Worm (Caenorhabditis elegans) whole organism, young adult: ENCODE results near the gene C18G1.9.

Experiments used
- C17E4.6 ChIP-seq: fragments of 200-800 bp; sonication (Bioruptor generic); IDR thresholded peaks from 2 replicates; pipeline ENCODE4 v1.3.6; 2022; ENCODE audit warnings: missing genetic modification reagents, missing genetic modification characterization, missing compliant biosample characterization
- F33H1.4 ChIP-seq: fragments of 200-800 bp; sonication (Bioruptor generic); IDR thresholded peaks from 2 replicates; pipeline ENCODE4 v1.3.6; 2022; ENCODE audit warnings: missing genetic modification reagents, missing genetic modification characterization, missing compliant biosample characterization
- die-1 ChIP-seq: sonication (generic microtip); optimal IDR thresholded peaks from 2 replicates; lab custom pipeline; 2016; ENCODE audit warnings: missing genotype, mild to moderate bottlenecking, missing genetic modification characterization, missing compliant biosample characterization
- lin-35 ChIP-seq, 3 experiments: fragments of 150-350 bp in 2 of 3; sonication (generic microtip) in 1 of 3; optimal IDR thresholded peaks; 2 replicates each; lab custom pipeline; 2014 to 2018; ENCODE audit warnings: missing biosample characterization in 3 of 3, missing genetic modification characterization in 3 of 3, missing genetic modification reagents in 3 of 3
- lin-40 ChIP-seq: sonication (generic microtip); optimal IDR thresholded peaks from 2 replicates; lab custom pipeline; 2016; ENCODE audit warnings: missing genetic modification characterization, mild to moderate bottlenecking, missing compliant biosample characterization, missing genotype, missing genetic modification reagents
- pha-4 ChIP-seq: fragments of 150-350 bp; sonication (generic microtip); optimal IDR thresholded peaks from 2 replicates; lab custom pipeline; 2014; ENCODE audit warnings: missing biosample characterization, missing genetic modification reagents, missing genetic modification characterization
- ztf-18 ChIP-seq: sonication (generic microtip); optimal IDR thresholded peaks from 2 replicates; lab custom pipeline; 2016; ENCODE audit warnings: missing genotype, mild to moderate bottlenecking, missing genetic modification characterization, missing compliant biosample characterization

DNA sequence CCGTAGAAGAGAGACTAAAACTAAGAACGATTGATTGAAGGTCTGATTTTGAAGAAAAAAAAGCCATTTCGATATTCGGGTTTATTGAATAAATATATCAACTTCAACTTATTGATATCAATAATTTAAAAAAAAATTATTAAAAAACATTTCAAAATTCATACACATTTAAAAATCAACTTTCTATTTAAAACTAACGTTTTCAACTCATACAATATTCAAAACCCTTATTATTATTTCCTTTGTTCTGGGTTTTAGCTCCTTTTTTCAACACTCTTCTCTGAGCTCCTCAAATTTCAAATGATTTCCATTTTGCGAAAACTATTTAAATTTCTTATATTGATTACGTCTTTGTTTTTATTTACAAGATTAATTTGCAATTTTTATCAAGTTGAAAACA lies 24.3 kb downstream of the C18G1.9 start, which contains the start of gene C18G1.7:
- no peak for TF ChIP-seq ztf-18
- TF ChIP-seq C17E4.6 (GFP tag; lab: Robert Waterston, UW) = no peak
- TF ChIP-seq die-1 (tag; lab: Kevin White, UChicago) = no peak
- no peak for TF ChIP-seq lin-40 (tag; lab: Kevin White, UChicago)
- TF ChIP-seq pha-4 = no peak
- no peak for TF ChIP-seq F33H1.4 (GFP tag; lab: Robert Waterston, UW)
- no peak for TF ChIP-seq lin-35 (GFP tag; optimal IDR thresholded peaks at IDR 0.05; lab: Kevin White, UChicago)
